Worm (Caenorhabditis elegans): ENCODE measurements around the gene C32B5.6.
"Not testable (repeated sequence)": the region's sequence is repeated elsewhere in the genome, so short reads cannot be mapped to it uniquely, and the experiment has no call there.

C32B5.6 gene

DNA sequence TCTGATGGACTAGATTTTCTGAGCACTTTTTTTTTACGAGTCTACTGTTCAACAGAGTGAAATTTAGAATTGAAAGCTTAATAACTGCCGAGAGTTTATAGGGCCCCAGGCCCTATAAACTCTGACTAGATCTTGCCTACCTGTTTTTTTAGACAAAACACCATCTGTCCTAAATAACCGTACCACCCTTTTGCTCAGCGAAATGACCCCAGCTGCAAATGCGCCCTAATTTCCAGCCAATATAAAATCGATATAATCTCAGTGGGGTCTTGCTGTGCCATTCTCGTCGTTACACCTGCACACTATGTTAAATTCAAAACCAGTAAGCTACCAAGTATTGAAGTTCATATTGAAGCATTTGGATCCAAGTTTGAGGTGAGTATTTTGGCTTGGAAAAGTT lies 5.8 kb downstream of the C32B5.6 start, which contains the start of gene fbxc-14:
TSS of gene fbxc-14 (plus strand) at position 301 of the 400 bp plus-strand sequence.
- no peak for TF ChIP-seq unc-39 (tag; optimal IDR thresholded peaks at IDR 0.05)
- no peak for TF ChIP-seq sma-3 (GFP tag; optimal IDR thresholded peaks at IDR 0.05)
- TF ChIP-seq nhr-10 (tag; optimal IDR thresholded peaks at IDR 0.05) = no peak
- no peak for TF ChIP-seq C34F6.9 (tag; optimal IDR thresholded peaks at IDR 0.05)
- no peak for TF ChIP-seq ztf-1 (GFP tag; conservative IDR thresholded peaks at IDR 0.05)
- TF ChIP-seq ceh-16 (tag; optimal IDR thresholded peaks at IDR 0.05) = no peak
- no peak for TF ChIP-seq nhr-23 (tag; optimal IDR thresholded peaks at IDR 0.05)
- TF ChIP-seq ztf-4 (tag; optimal IDR thresholded peaks at IDR 0.05) = no peak
- TF ChIP-seq gmeb-1 (tag; optimal IDR thresholded peaks at IDR 0.05) = no peak
- no peak for TF ChIP-seq lsy-2 (tag; optimal IDR thresholded peaks at IDR 0.05)
- TF ChIP-seq nhr-11 (tag; optimal IDR thresholded peaks at IDR 0.05) = no peak
- TF ChIP-seq alr-1 (tag; optimal IDR thresholded peaks at IDR 0.05) = no peak
- TF ChIP-seq elt-1 (tag; optimal IDR thresholded peaks at IDR 0.05) = no peak
- no peak for TF ChIP-seq sem-4 (tag; optimal IDR thresholded peaks at IDR 0.05)
- TF ChIP-seq sma-9 (GFP tag; optimal IDR thresholded peaks at IDR 0.05) = no peak
- no peak for TF ChIP-seq sma-9 (tag; optimal IDR thresholded peaks at IDR 0.05)
- no peak for TF ChIP-seq nhr-237 (tag; optimal IDR thresholded peaks at IDR 0.05)
- TF ChIP-seq ceh-82 (tag; optimal IDR thresholded peaks at IDR 0.05) = no peak
- TF ChIP-seq F13H6.1 (tag; optimal IDR thresholded peaks at IDR 0.05) = no peak

DNA sequence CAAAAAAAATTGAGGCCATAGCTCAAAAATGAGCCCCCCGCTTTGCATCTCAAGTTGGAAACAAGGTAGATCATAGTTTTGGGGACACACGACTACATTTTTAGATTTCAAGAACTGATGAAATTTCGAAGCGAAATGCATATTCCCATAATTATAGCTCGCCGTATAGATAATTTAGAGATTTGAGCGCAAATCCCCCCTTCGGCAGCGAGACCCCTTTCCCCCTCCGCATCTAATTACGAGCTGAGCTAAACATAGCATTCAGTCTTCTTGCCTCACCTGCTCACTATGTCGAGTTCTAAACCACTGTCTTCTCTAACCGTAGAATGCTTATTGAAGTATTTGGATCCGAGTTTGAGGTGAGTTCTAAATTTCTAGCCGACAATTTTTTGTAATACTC lies 10.9 kb downstream of the C32B5.6 start, which contains the start of the genes fbxc-17 and fbxc-15:
TSS of gene fbxc-17 (minus strand) at position 101 of the 400 bp plus-strand sequence.
TSS of gene fbxc-15 (plus strand) at position 289 of the 400 bp plus-strand sequence.
- TF ChIP-seq ceh-16 (tag; optimal IDR thresholded peaks at IDR 0.05) (no peak), aly-2 (tag; optimal IDR thresholded peaks at IDR 0.05) (no peak), lin-11 (tag; optimal IDR thresholded peaks at IDR 0.05) (no peak), dmd-4 (tag; optimal IDR thresholded peaks at IDR 0.05) (no peak)

DNA sequence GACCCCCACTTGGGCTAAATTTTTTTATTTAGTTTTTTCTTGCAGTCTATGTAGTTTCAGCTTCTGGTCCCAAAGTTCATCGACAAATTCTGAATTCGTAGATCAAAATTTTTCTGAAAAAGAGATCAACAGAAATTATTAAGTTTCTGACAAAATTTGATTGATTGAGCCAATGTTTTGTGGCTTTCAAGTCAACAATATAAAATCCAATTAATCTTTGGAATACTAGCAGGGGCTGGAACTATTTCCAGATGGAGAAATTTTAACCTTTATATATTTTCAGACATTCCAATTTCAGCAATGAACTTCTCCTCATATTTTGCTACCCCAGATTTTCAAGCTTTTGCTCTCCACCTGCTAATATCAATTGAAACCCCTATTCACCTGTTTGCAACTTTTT lies 14.6 kb downstream of the C32B5.6 start, which contains the start of gene srh-274:
TSS of gene srh-274 (plus strand) at position 301 of the 400 bp plus-strand sequence.
- no peak for TF ChIP-seq peb-1 (tag; optimal IDR thresholded peaks at IDR 0.05)
- TF ChIP-seq ceh-82 (tag; optimal IDR thresholded peaks at IDR 0.05) = no peak
- TF ChIP-seq elt-1 (tag; optimal IDR thresholded peaks at IDR 0.05) = no peak
- TF ChIP-seq mab-5 (tag; optimal IDR thresholded peaks at IDR 0.05) = no peak
- TF ChIP-seq nhr-237 (tag; optimal IDR thresholded peaks at IDR 0.05) = no peak
- TF ChIP-seq sem-4 (tag; optimal IDR thresholded peaks at IDR 0.05) = no peak
- TF ChIP-seq Y55F3AM.14 (GFP tag; optimal IDR thresholded peaks at IDR 0.05) = no peak
- no peak for TF ChIP-seq egl-27 (tag; optimal IDR thresholded peaks at IDR 0.05)
- no peak for TF ChIP-seq nhr-12 (tag; optimal IDR thresholded peaks at IDR 0.05)
- no peak for TF ChIP-seq sma-9 (GFP tag; optimal IDR thresholded peaks at IDR 0.05)
- TF ChIP-seq sma-9 (tag; optimal IDR thresholded peaks at IDR 0.05) = no peak
- TF ChIP-seq mbf-1 (tag; optimal IDR thresholded peaks at IDR 0.05) = no peak
- no peak for TF ChIP-seq lin-13 (GFP tag; optimal IDR thresholded peaks at IDR 0.05)
- no peak for TF ChIP-seq fos-1 (tag; optimal IDR thresholded peaks at IDR 0.05)
- TF ChIP-seq nhr-21 (tag; optimal IDR thresholded peaks at IDR 0.05) = no peak
- TF ChIP-seq R02D3.7 (tag; optimal IDR thresholded peaks at IDR 0.05) = no peak
- TF ChIP-seq lin-39 (tag; optimal IDR thresholded peaks at IDR 0.05) = no peak

DNA sequence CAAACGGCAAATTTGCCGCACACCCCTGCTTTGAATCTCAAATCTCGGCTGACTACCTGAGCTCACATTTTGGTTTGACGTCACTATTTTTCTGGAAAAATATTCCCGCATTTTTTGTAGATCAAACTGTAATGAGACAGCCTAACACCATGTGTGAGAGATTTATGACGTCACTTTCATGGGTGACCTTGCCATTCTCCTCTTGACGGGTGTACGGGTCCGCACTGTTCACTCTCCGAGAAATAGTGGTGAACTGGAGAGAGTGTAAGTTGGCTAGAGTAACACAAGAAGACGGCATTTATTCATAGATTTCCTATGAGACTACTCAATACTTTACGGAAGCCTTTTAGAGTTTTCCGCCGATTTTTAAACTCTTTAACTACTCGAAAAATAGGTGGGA lies 17.5 kb downstream of the C32B5.6 start, which contains the start of gene fbxc-40:
TSS of gene fbxc-40 (plus strand) at position 301 of the 400 bp plus-strand sequence.
- TF ChIP-seq unc-62 (GFP tag; optimal IDR thresholded peaks at IDR 0.05); fos-1 (tag; optimal IDR thresholded peaks at IDR 0.05); ceh-16 (tag; optimal IDR thresholded peaks at IDR 0.05): not testable (repeated sequence)

DNA sequence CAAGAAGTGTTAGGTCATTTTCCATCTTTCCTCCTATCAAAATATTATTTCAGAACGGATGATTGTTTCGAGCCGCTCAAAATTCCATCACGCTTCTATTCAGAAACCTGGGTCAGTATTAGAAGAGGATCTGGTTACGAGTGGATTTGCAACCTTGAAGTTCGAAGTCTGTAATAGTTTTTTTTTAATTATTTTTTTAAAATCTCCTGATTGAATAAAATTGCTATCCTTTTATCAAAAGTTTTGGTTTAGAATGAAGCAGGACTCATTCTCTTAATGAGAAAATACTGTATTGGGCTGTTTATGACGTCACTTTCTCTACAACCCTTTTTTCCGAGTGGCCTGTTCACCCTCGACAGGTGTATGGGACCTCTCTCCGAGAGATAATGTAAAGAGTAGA lies 20.2 kb downstream of the C32B5.6 start, which contains the start of gene fbxc-39:
TSS of gene fbxc-39 (plus strand) at position 301 of the 400 bp plus-strand sequence.
- TF ChIP-seq nhr-23 (tag; optimal IDR thresholded peaks at IDR 0.05) (no peak), blmp-1 (tag; optimal IDR thresholded peaks at IDR 0.05; ENCODE audit: insufficient read depth) (no peak), fos-1 (tag; optimal IDR thresholded peaks at IDR 0.05) (no peak), sem-4 (tag; optimal IDR thresholded peaks at IDR 0.05) (no peak), F13H6.1 (tag; optimal IDR thresholded peaks at IDR 0.05) (no peak), unc-62 (GFP tag; optimal IDR thresholded peaks at IDR 0.05) (no peak), nhr-25 (tag; optimal IDR thresholded peaks at IDR 0.05) (no peak), crh-2 (tag; optimal IDR thresholded peaks at IDR 0.05) (no peak), ztf-1 (GFP tag; conservative IDR thresholded peaks at IDR 0.05) (no peak), sma-3 (GFP tag; optimal IDR thresholded peaks at IDR 0.05) (no peak), nhr-237 (tag; optimal IDR thresholded peaks at IDR 0.05) (no peak), elt-3 (tag; optimal IDR thresholded peaks at IDR 0.05) (no peak), gmeb-1 (tag; optimal IDR thresholded peaks at IDR 0.05) (no peak), C34F6.9 (tag; optimal IDR thresholded peaks at IDR 0.05) (no peak), nhr-6 (tag; optimal IDR thresholded peaks at IDR 0.05) (no peak), Y55F3AM.14 (GFP tag; optimal IDR thresholded peaks at IDR 0.05) (no peak), mbf-1 (tag; optimal IDR thresholded peaks at IDR 0.05) (no peak), skn-1 (tag; optimal IDR thresholded peaks at IDR 0.05) (no peak), aly-2 (tag; optimal IDR thresholded peaks at IDR 0.05) (no peak), alr-1 (tag; optimal IDR thresholded peaks at IDR 0.05) (no peak)

Data from whole organism, L2 larva.